Worm (Caenorhabditis elegans) whole organism, L1 larva: ENCODE results near the gene abch-1.

Experiments used
- C16A3.4 ChIP-seq: fragments of 150-350 bp; optimal IDR thresholded peaks from 2 replicates; lab custom pipeline; 2014; ENCODE audit warnings: missing biosample characterization, missing genetic modification characterization
- aly-2 ChIP-seq: fragments of 150-350 bp; optimal IDR thresholded peaks from 2 replicates; lab custom pipeline; 2014; ENCODE audit warnings: missing biosample characterization, missing genetic modification characterization
- blmp-1 ChIP-seq: fragments of 150-350 bp; optimal IDR thresholded peaks from 2 replicates; lab custom pipeline; 2014; ENCODE audit warnings: missing biosample characterization, missing genetic modification characterization
- ceh-63 ChIP-seq: fragments of 200-800 bp; sonication (Bioruptor generic); optimal IDR thresholded peaks from 2 replicates; lab custom pipeline; 2018; ENCODE audit warnings: mild to moderate bottlenecking, missing genetic modification characterization, missing compliant biosample characterization
- dpl-1 ChIP-seq, 3 experiments: fragments of 150-350 bp in 2 of 3; sonication (generic microtip) in 1 of 3; optimal IDR thresholded peaks; 2 replicates each; lab custom pipeline; 2014 to 2017; ENCODE audit warnings: missing biosample characterization in 3 of 3, missing genetic modification characterization in 3 of 3, missing genetic modification reagents in 3 of 3
- dsc-1 ChIP-seq: sonication (generic microtip); optimal IDR thresholded peaks from 2 replicates; lab custom pipeline; 2016; ENCODE audit warnings: mild to moderate bottlenecking, missing genetic modification characterization, missing compliant biosample characterization
- efl-1 ChIP-seq, 4 experiments: fragments of 150-350 bp; optimal IDR thresholded peaks in 3 of 4; peaks in 1 of 4; 1 replicate in 1 of 4; 2 replicates in 3 of 4; lab custom pipeline; 2014; ENCODE audit warnings: missing biosample characterization in 2 of 4, missing genetic modification characterization in 2 of 4, missing genetic modification reagents in 2 of 4
- efl-3 ChIP-seq: fragments of 200-800 bp; sonication (Bioruptor generic); optimal IDR thresholded peaks from 2 replicates; lab custom pipeline; 2018; ENCODE audit warnings: mild to moderate bottlenecking, missing genetic modification characterization, missing compliant biosample characterization
- egl-13 ChIP-seq: sonication (generic microtip); optimal IDR thresholded peaks from 2 replicates; lab custom pipeline; 2016; ENCODE audit warnings: missing genotype, missing genetic modification reagents, missing genetic modification characterization, missing compliant biosample characterization
- egl-27 ChIP-seq, 2 experiments: fragments of 150-350 bp in 1 of 2; sonication (generic microtip); optimal IDR thresholded peaks; 3 replicates each; lab custom pipeline; 2017 to 2018; ENCODE audit warnings: missing biosample characterization in 2 of 2, missing genetic modification characterization in 2 of 2, missing genetic modification reagents in 2 of 2
- elt-2 ChIP-seq: sonication (generic microtip); optimal IDR thresholded peaks from 2 replicates; lab custom pipeline; 2016; ENCODE audit warnings: missing genetic modification characterization, mild to moderate bottlenecking, inconsistent platforms, missing compliant biosample characterization, missing genetic modification reagents
- elt-3 ChIP-seq, 6 experiments: fragments of 150-350 bp in 1 of 6; sonication (generic microtip); optimal IDR thresholded peaks; 2 replicates each; lab custom pipeline; 2017 to 2018; ENCODE audit warnings: missing biosample characterization in 6 of 6, missing genetic modification characterization in 6 of 6, inconsistent platforms in 1 of 6
- ets-5 ChIP-seq: fragments of 200-800 bp; sonication (Bioruptor generic); IDR thresholded peaks from 2 replicates; pipeline ENCODE4 v1.3.6; 2022; ENCODE audit warnings: missing genetic modification characterization, missing compliant biosample characterization
- fkh-8 ChIP-seq: sonication (generic microtip); optimal IDR thresholded peaks from 2 replicates; lab custom pipeline; 2016; ENCODE audit warnings: mild to moderate bottlenecking, missing genetic modification characterization, missing compliant biosample characterization
- fos-1 ChIP-seq: fragments of 150-350 bp; optimal IDR thresholded peaks from 2 replicates; lab custom pipeline; 2014; ENCODE audit warnings: missing biosample characterization, missing genetic modification characterization
- grh-1 ChIP-seq: fragments of 200-800 bp; sonication (Bioruptor generic); IDR thresholded peaks from 2 replicates; pipeline ENCODE4 v1.3.6; 2022; ENCODE audit warnings: missing genetic modification reagents, missing genetic modification characterization, missing compliant biosample characterization
- hlh-17 ChIP-seq: fragments of 200-800 bp; sonication (Bioruptor generic); optimal IDR thresholded peaks from 2 replicates; lab custom pipeline; 2018; ENCODE audit warnings: missing genetic modification characterization, mild to moderate bottlenecking, missing compliant biosample characterization, moderate library complexity, borderline replicate concordance
- jun-1 ChIP-seq: fragments of 150-350 bp; optimal IDR thresholded peaks from 2 replicates; lab custom pipeline; 2014; ENCODE audit warnings: missing biosample characterization, missing genetic modification reagents, missing genetic modification characterization
- lin-14 ChIP-seq: fragments of 200-800 bp; sonication (Bioruptor generic); optimal IDR thresholded peaks from 2 replicates; lab custom pipeline; 2018; ENCODE audit warnings: mild to moderate bottlenecking, missing genetic modification characterization, moderate library complexity, missing compliant biosample characterization
- lin-35 ChIP-seq, 2 experiments: fragments of 150-350 bp; optimal IDR thresholded peaks; 2 replicates each; lab custom pipeline; 2014; ENCODE audit warnings: missing biosample characterization in 2 of 2, missing genetic modification characterization in 2 of 2, missing genetic modification reagents in 2 of 2
- lin-39 ChIP-seq: fragments of 150-350 bp; optimal IDR thresholded peaks from 2 replicates; lab custom pipeline; 2014; ENCODE audit warnings: missing biosample characterization, missing genetic modification reagents, missing genetic modification characterization
- lir-3 ChIP-seq: sonication (generic microtip); optimal IDR thresholded peaks from 2 replicates; lab custom pipeline; 2016; ENCODE audit warnings: mild to moderate bottlenecking, missing genetic modification characterization, moderate library complexity, missing compliant biosample characterization; ENCODE audit not compliant: poor library complexity
- lsy-2 ChIP-seq, 2 experiments: fragments of 150-350 bp; optimal IDR thresholded peaks; 2 replicates each; lab custom pipeline; 2014; ENCODE audit warnings: missing biosample characterization in 2 of 2, missing genetic modification characterization in 2 of 2
- mdl-1 ChIP-seq, 2 experiments: fragments of 150-350 bp; optimal IDR thresholded peaks; 2 replicates each; lab custom pipeline; 2014 to 2017; ENCODE audit warnings: missing biosample characterization in 2 of 2, missing genetic modification characterization in 2 of 2, inconsistent platforms in 1 of 2
- mep-1 ChIP-seq: fragments of 150-350 bp; optimal IDR thresholded peaks from 2 replicates; lab custom pipeline; 2014; ENCODE audit warnings: missing biosample characterization, missing genetic modification characterization
- nhr-11 ChIP-seq: fragments of 150-350 bp; optimal IDR thresholded peaks from 2 replicates; lab custom pipeline; 2014; ENCODE audit warnings: missing biosample characterization, missing genetic modification characterization
- nhr-12 ChIP-seq: sonication (generic microtip); optimal IDR thresholded peaks from 2 replicates; lab custom pipeline; 2017; ENCODE audit warnings: missing biosample characterization, missing genetic modification characterization
- nhr-19 ChIP-seq: fragments of 200-800 bp; sonication (Bioruptor generic); conservative IDR thresholded peaks from 2 replicates; pipeline ENCODE4 v1.3.6; 2022; ENCODE audit warnings: missing genetic modification characterization, missing compliant biosample characterization
- nhr-20 ChIP-seq: sonication (generic microtip); optimal IDR thresholded peaks from 2 replicates; lab custom pipeline; 2016; ENCODE audit warnings: mild to moderate bottlenecking, missing genetic modification characterization, missing compliant biosample characterization
- nhr-28 ChIP-seq: fragments of 150-350 bp; optimal IDR thresholded peaks from 2 replicates; lab custom pipeline; 2014; ENCODE audit warnings: missing biosample characterization, missing genetic modification characterization
- nhr-71 ChIP-seq: sonication (generic microtip); optimal IDR thresholded peaks from 2 replicates; lab custom pipeline; 2016; ENCODE audit warnings: mild to moderate bottlenecking, missing genetic modification characterization, moderate library complexity, missing compliant biosample characterization
- nhr-77 ChIP-seq: fragments of 150-350 bp; optimal IDR thresholded peaks from 2 replicates; lab custom pipeline; 2014; ENCODE audit warnings: missing biosample characterization, missing genetic modification characterization
- nhr-84 ChIP-seq: sonication (generic microtip); optimal IDR thresholded peaks from 2 replicates; lab custom pipeline; 2017; ENCODE audit warnings: missing biosample characterization, missing genetic modification characterization
- nhr-85 ChIP-seq: sonication (generic microtip); peaks from one replicate; lab custom pipeline; 2016; ENCODE audit warnings: missing genetic modification characterization, inconsistent platforms, missing compliant biosample characterization
- nhr-90 ChIP-seq: sonication (generic microtip); optimal IDR thresholded peaks from 2 replicates; lab custom pipeline; 2016; ENCODE audit warnings: mild to moderate bottlenecking, missing genetic modification characterization, missing compliant biosample characterization; ENCODE audit not compliant: poor library complexity
- pax-3 ChIP-seq: fragments of 200-800 bp; sonication (Bioruptor generic); optimal IDR thresholded peaks from 2 replicates; lab custom pipeline; 2018; ENCODE audit warnings: mild to moderate bottlenecking, missing genetic modification characterization, moderate library complexity, missing compliant biosample characterization
- rnt-1 ChIP-seq: sonication (generic microtip); optimal IDR thresholded peaks from 2 replicates; lab custom pipeline; 2016; ENCODE audit warnings: mild to moderate bottlenecking, missing genetic modification characterization, moderate library complexity, missing compliant biosample characterization
- skn-1 ChIP-seq: fragments of 150-350 bp; optimal IDR thresholded peaks from 2 replicates; lab custom pipeline; 2014; ENCODE audit warnings: missing biosample characterization, missing genetic modification characterization
- snpc-4 ChIP-seq: fragments of 150-350 bp; optimal IDR thresholded peaks from 2 replicates; lab custom pipeline; 2014; ENCODE audit warnings: missing biosample characterization, missing genetic modification characterization
- snu-23 ChIP-seq: sonication (generic microtip); optimal IDR thresholded peaks from 2 replicates; lab custom pipeline; 2016; ENCODE audit warnings: missing genetic modification characterization, missing compliant biosample characterization
- tbx-2 ChIP-seq: sonication (generic microtip); optimal IDR thresholded peaks from 2 replicates; lab custom pipeline; 2016; ENCODE audit warnings: missing genetic modification characterization, missing compliant biosample characterization
- unc-130 ChIP-seq: fragments of 150-350 bp; optimal IDR thresholded peaks from 2 replicates; lab custom pipeline; 2017; ENCODE audit warnings: missing biosample characterization, missing genetic modification characterization, inconsistent platforms
- unc-86 ChIP-seq: sonication (generic microtip); optimal IDR thresholded peaks from 2 replicates; lab custom pipeline; 2016; ENCODE audit warnings: missing genetic modification characterization, missing compliant biosample characterization
- vab-15 ChIP-seq: sonication (generic microtip); optimal IDR thresholded peaks from 2 replicates; lab custom pipeline; 2017; ENCODE audit warnings: missing genotype, mild to moderate bottlenecking, missing genetic modification characterization, missing compliant biosample characterization

Gene abch-1

DNA sequence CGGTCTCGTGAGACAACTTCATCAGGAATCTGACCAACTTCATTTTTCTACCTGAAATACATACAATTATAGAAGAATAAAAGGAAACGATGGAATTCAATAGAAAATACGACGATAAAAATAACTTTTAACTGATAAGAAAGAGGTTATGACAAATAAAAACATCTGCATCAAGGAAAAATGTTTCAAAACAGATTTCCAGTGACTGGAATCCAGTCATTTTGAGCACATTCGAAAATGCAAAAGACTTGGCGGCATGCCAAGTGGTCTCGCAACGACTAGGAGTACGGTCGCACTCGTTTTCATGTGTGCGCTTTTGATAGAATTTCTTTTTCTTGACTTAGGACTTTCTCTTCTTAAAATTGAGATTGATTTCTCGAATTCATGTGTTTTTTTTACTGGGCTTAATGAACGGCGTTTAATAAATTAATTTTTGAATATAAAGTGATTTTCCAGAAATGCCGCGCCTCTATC lies 41.7 kb downstream of the abch-1 start, which contains the start of the genes snr-3 and rsp-5 (continued):
- peak; percentile 57 for TF ChIP-seq snpc-4 (tag; lab: Kevin White, UChicago)
- TF ChIP-seq elt-3 (tag; optimal IDR thresholded peaks at IDR 0.05; lab: Kevin White, UChicago) = peak in 2 of 6 experiments; percentile 43 to 61
- TF ChIP-seq rnt-1 (tag; lab: Kevin White, UChicago) = peak; percentile 73
- TF ChIP-seq jun-1 (tag; lab: Kevin White, UChicago) = peak; percentile 33
- TF ChIP-seq hlh-17 = no peak
- TF ChIP-seq lin-35 (GFP tag; optimal IDR thresholded peaks at IDR 0.05; lab: Kevin White, UChicago) = peak; percentile 78 to 91
- TF ChIP-seq nhr-12 (tag; lab: Kevin White, UChicago) = no peak
- no peak for TF ChIP-seq lir-3 (tag; lab: Kevin White, UChicago)
- no peak for TF ChIP-seq egl-27 (tag; optimal IDR thresholded peaks at IDR 0.05; lab: Kevin White, UChicago)
- peak; percentile 60 for TF ChIP-seq dsc-1
- peak; percentile 61 for TF ChIP-seq mep-1
- TF ChIP-seq nhr-28 (tag; lab: Kevin White, UChicago) = no peak
- no peak for TF ChIP-seq efl-3 (GFP tag; lab: Kevin White, UChicago)
- TF ChIP-seq vab-15 = no peak
- peak; percentile 70 for TF ChIP-seq snu-23
- no peak for TF ChIP-seq egl-13 (tag; lab: Kevin White, UChicago)
- peak; percentile 51 for TF ChIP-seq tbx-2 (tag; lab: Kevin White, UChicago)
- peak; percentile 71 to 86 (median 80) for TF ChIP-seq dpl-1 (GFP tag; optimal IDR thresholded peaks at IDR 0.05; lab: Kevin White, UChicago)
- TF ChIP-seq pax-3 (tag; lab: Kevin White, UChicago) = no peak
- peak in 1 of 2 experiments; percentile 41 for TF ChIP-seq mdl-1 (tag; optimal IDR thresholded peaks at IDR 0.05; lab: Kevin White, UChicago)
- TF ChIP-seq C16A3.4 (tag; lab: Kevin White, UChicago) = peak; percentile 76
- TF ChIP-seq lsy-2 (tag; optimal IDR thresholded peaks at IDR 0.05; lab: Kevin White, UChicago) = peak; percentile 98 to 99
- TF ChIP-seq nhr-90 (tag; lab: Kevin White, UChicago) = peak; percentile 51
- no peak for TF ChIP-seq ceh-63 (GFP tag; lab: Kevin White, UChicago)
- TF ChIP-seq elt-2 = peak; percentile 32
- peak; percentile 65 for TF ChIP-seq lin-14
- TF ChIP-seq nhr-85 = peak; percentile 84
- TF ChIP-seq fos-1 (tag; lab: Kevin White, UChicago) = no peak
- no peak for TF ChIP-seq nhr-84 (tag; lab: Kevin White, UChicago)
- TF ChIP-seq nhr-11 = no peak
- peak; percentile 46 for TF ChIP-seq fkh-8 (tag; lab: Kevin White, UChicago)
- TF ChIP-seq nhr-77 (tag; lab: Kevin White, UChicago) = peak; percentile 68
- TF ChIP-seq unc-86 (tag; lab: Kevin White, UChicago) = peak; percentile 15
- TF ChIP-seq ets-5 (GFP tag; lab: Robert Waterston, UW) = no peak
- TF ChIP-seq nhr-71 (tag; lab: Kevin White, UChicago) = peak; percentile 81
- TF ChIP-seq nhr-19 = peak; percentile 74
- peak; percentile 77 for TF ChIP-seq blmp-1 (tag; lab: Kevin White, UChicago)
- peak; percentile 82 to 85 for TF ChIP-seq efl-1 (optimal IDR thresholded peaks at IDR 0.05; lab: Kevin White, UChicago)
- TF ChIP-seq efl-1 (GFP tag; optimal IDR thresholded peaks at IDR 0.05 in 1 of 2; lab: Kevin White, UChicago) = peak; percentile 79 to 97
- TF ChIP-seq grh-1 (GFP tag; lab: Robert Waterston, UW) = peak; percentile 43; the same call in 1 of the 2 replicates
- TF ChIP-seq, all 84 proteins: peak for 40

DNA sequence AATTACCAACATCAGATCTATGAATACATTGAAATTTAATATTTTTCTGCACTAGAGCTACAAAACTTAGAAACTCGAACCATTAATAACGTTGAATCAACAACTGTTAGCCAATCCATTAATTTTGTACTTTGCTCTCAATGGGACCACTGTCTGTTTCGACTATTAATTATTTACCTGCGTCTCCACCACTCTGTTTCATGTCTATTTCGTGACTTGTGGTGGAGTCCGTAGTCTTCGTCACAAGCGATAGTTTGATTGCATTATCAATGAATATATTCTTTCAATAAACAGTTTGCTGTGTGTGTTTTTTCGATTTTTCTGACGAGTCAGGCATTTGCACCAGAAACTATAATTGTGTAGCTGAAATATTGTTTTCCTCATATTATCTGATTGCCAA lies 45.1 kb downstream of the abch-1 start:
- no peak for TF ChIP-seq nhr-77 (tag; lab: Kevin White, UChicago)
- TF ChIP-seq nhr-20 (tag; lab: Kevin White, UChicago) = peak; percentile 41
- peak; percentile 59 for TF ChIP-seq lin-39 (tag; lab: Kevin White, UChicago)
- TF ChIP-seq nhr-19 = peak; percentile 78
- no peak for TF ChIP-seq ceh-63 (GFP tag; lab: Kevin White, UChicago)
- TF ChIP-seq C16A3.4 (tag; lab: Kevin White, UChicago) = no peak
- TF ChIP-seq lin-35 (GFP tag; optimal IDR thresholded peaks at IDR 0.05; lab: Kevin White, UChicago) = peak in 1 of 2 experiments; percentile 2
- no peak for TF ChIP-seq aly-2
- TF ChIP-seq nhr-71 (tag; lab: Kevin White, UChicago) = peak; percentile 72
- TF ChIP-seq skn-1 = no peak
- TF ChIP-seq vab-15 = peak; percentile 37
- peak; percentile 34 for TF ChIP-seq snu-23
- TF ChIP-seq lsy-2 (tag; optimal IDR thresholded peaks at IDR 0.05; lab: Kevin White, UChicago) = peak; percentile 36 to 40
- TF ChIP-seq unc-130 (tag; lab: Kevin White, UChicago) = peak; percentile 25
- peak; percentile 48 for TF ChIP-seq lin-14
- TF ChIP-seq rnt-1 (tag; lab: Kevin White, UChicago) = peak; percentile 73
- TF ChIP-seq elt-2 = peak; percentile 2
